Fruit fly (Drosophila melanogaster): Measurements from ENCODE around the gene CG7017.
A peak's percentile ranks its signal among the peaks of the same experiment; 100 is the strongest.

CG7017 gene

dm6 chr3L:20222617-20223016 is 10.7 kb upstream of the CG7017 start:
- TF ChIP-seq nerfin-1 (tag; optimal IDR thresholded peaks at IDR 0.05), result no peak
- TF ChIP-seq Dbx (GFP tag; IDR thresholded peaks at IDR 0.05), result no peak
- no peak for TF ChIP-seq nmo (GFP tag; optimal IDR thresholded peaks at IDR 0.05)
- TF ChIP-seq Ets65A (GFP tag), result peak; percentile 93
- no peak for TF ChIP-seq CG6765 (GFP tag; optimal IDR thresholded peaks at IDR 0.05)
- TF ChIP-seq CG34422 (GFP tag; IDR thresholded peaks at IDR 0.05), result no peak

- TF ChIP-seq cwo (GFP tag; optimal IDR thresholded peaks at IDR 0.05) (peak; percentile 56), D19B (GFP tag; optimal IDR thresholded peaks at IDR 0.05) (peak; percentile 96), Hr51 (GFP tag; optimal IDR thresholded peaks at IDR 0.05) (peak in 1 of 2 experiments; percentile 56), peb (GFP tag; IDR thresholded peaks at IDR 0.05) (no peak), CG12104 (GFP tag; optimal IDR thresholded peaks at IDR 0.05) (peak; percentile 15), CG11504 (tag; optimal IDR thresholded peaks at IDR 0.05) (peak; percentile 41), grn (GFP tag; optimal IDR thresholded peaks at IDR 0.05) (peak; percentile 50), CG18599 (GFP tag; optimal IDR thresholded peaks at IDR 0.05) (peak; percentile 52), CG9727 (GFP tag; optimal IDR thresholded peaks at IDR 0.05) (peak; percentile 7), Poxn (GFP tag; IDR thresholded peaks at IDR 0.05) (no peak), CG8924 (tag; optimal IDR thresholded peaks at IDR 0.05) (peak; percentile 30), Hsf (GFP tag; optimal IDR thresholded peaks at IDR 0.05) (no peak), CG13424 (tag; optimal IDR thresholded peaks at IDR 0.05) (peak; percentile 42), Atf6 (GFP tag; IDR thresholded peaks at IDR 0.05) (peak; percentile 68), CG2120 (GFP tag; optimal IDR thresholded peaks at IDR 0.05) (peak; percentile 63), CG15269 (tag; optimal IDR thresholded peaks at IDR 0.05) (peak; percentile 55), CG34376 (GFP tag; optimal IDR thresholded peaks at IDR 0.05) (peak; percentile 40), sd (tag; optimal IDR thresholded peaks at IDR 0.05) (peak; percentile 18), CG12391 (tag; optimal IDR thresholded peaks at IDR 0.05) (peak; percentile 9), lilli (GFP tag; optimal IDR thresholded peaks at IDR 0.05) (peak; percentile 22), sug (tag; optimal IDR thresholded peaks at IDR 0.05) (peak; percentile 46), Dad (GFP tag; optimal IDR thresholded peaks at IDR 0.05) (no peak), CG7556 (GFP tag; optimal IDR thresholded peaks at IDR 0.05) (peak; percentile 18), CG6272 (GFP tag; IDR thresholded peaks at IDR 0.05) (no peak), Meics (GFP tag; optimal IDR thresholded peaks at IDR 0.05) (peak; percentile 51), Ptx1 (GFP tag; IDR thresholded peaks at IDR 0.05) (0 out of 2 replicates have a peak, but pooled peaks have one; percentile 13), GATAe (GFP tag; conservative IDR thresholded peaks at IDR 0.05) (peak; percentile 45; the same call in 1 of the 2 replicates), HHEX (GFP tag; optimal IDR thresholded peaks at IDR 0.05) (peak; percentile 26), CG18619 (GFP tag; optimal IDR thresholded peaks at IDR 0.05) (peak; percentile 4), Mrtf (GFP tag; IDR thresholded peaks at IDR 0.05) (no peak), row (GFP tag; IDR thresholded peaks at IDR 0.05) (peak; percentile 51; the same call in 2 of the 3 replicates), CG3281 (GFP tag; optimal IDR thresholded peaks at IDR 0.05) (peak; percentile 68), org-1 (GFP tag; optimal IDR thresholded peaks at IDR 0.05) (no peak), Rfx (GFP tag; IDR thresholded peaks at IDR 0.05) (0 out of 2 replicates have a peak, but pooled peaks have one; percentile 28), gem (tag; optimal IDR thresholded peaks at IDR 0.05) (peak; percentile 60), CG11695 (GFP tag; IDR thresholded peaks at IDR 0.05) (0 out of 3 replicates have a peak, but pooled peaks have one; percentile 11), lab (GFP tag; optimal IDR thresholded peaks at IDR 0.05) (peak; percentile 68), PHDP (tag; optimal IDR thresholded peaks at IDR 0.05) (peak; percentile 47), CG15514 (GFP tag; optimal IDR thresholded peaks at IDR 0.05) (peak; percentile 27), CoRest (tag; optimal IDR thresholded peaks at IDR 0.05) (peak; percentile 52), HmgZ (tag; optimal IDR thresholded peaks at IDR 0.05) (no peak), Fer3 (tag; optimal IDR thresholded peaks at IDR 0.05) (peak; percentile 19)
These were observed 9.5 kb upstream of the CG7017 start, which contains the start of gene CG17145 for dm6 chr3L:20221412-20221864. CG17145 (plus strand) TSS chr3L:20221814.

Measured in whole organism, embryonic.